Worm (Caenorhabditis elegans) whole organism, young adult: ENCODE measurements around the gene T21D12.11.
A peak's percentile ranks its signal among the peaks of the same experiment; 100 is the strongest.

ENCODE experiments used
- B0019.2 ChIP-seq: fragments of 200-800 bp; sonication (Bioruptor generic); conservative IDR thresholded peaks from 2 replicates; pipeline ENCODE4 v1.3.6; 2022; ENCODE audit warnings: missing genetic modification reagents, missing genetic modification characterization, missing compliant biosample characterization
- B0261.1 ChIP-seq: sonication (generic microtip); optimal IDR thresholded peaks from 2 replicates; lab custom pipeline; 2016; ENCODE audit warnings: mild to moderate bottlenecking, missing genetic modification characterization, moderate library complexity, missing compliant biosample characterization
- C17E4.6 ChIP-seq: fragments of 200-800 bp; sonication (Bioruptor generic); IDR thresholded peaks from 2 replicates; pipeline ENCODE4 v1.3.6; 2022; ENCODE audit warnings: missing genetic modification reagents, missing genetic modification characterization, missing compliant biosample characterization
- F22D6.2 ChIP-seq: sonication (generic microtip); optimal IDR thresholded peaks from 2 replicates; lab custom pipeline; 2016; ENCODE audit warnings: mild to moderate bottlenecking, missing genetic modification characterization, missing compliant biosample characterization
- F39B2.1 ChIP-seq: fragments of 200-800 bp; sonication (Bioruptor generic); IDR thresholded peaks from 2 replicates; pipeline ENCODE4 v1.3.6; 2022; ENCODE audit warnings: missing genetic modification reagents, missing genetic modification characterization, missing compliant biosample characterization
- F49E8.2 ChIP-seq: sonication (generic microtip); optimal IDR thresholded peaks from 3 replicates; lab custom pipeline; 2017; ENCODE audit warnings: missing genetic modification characterization, mild to moderate bottlenecking, missing compliant biosample characterization, antibody characterized with exemption, moderate library complexity; ENCODE audit not compliant: insufficient read depth
- F57C9.4 ChIP-seq: sonication (generic microtip); optimal IDR thresholded peaks from 2 replicates; lab custom pipeline; 2017; ENCODE audit warnings: mild to moderate bottlenecking, missing genetic modification characterization, missing compliant biosample characterization
- T07F8.4 ChIP-seq: sonication (generic microtip); optimal IDR thresholded peaks from 2 replicates; lab custom pipeline; 2016; ENCODE audit warnings: mild to moderate bottlenecking, missing genetic modification characterization, moderate library complexity, missing compliant biosample characterization
- T26A5.8 ChIP-seq: sonication (generic microtip); optimal IDR thresholded peaks from 2 replicates; lab custom pipeline; 2016; ENCODE audit warnings: missing genetic modification characterization, missing compliant biosample characterization
- Y67H2A.10 ChIP-seq: fragments of 200-800 bp; sonication (Bioruptor generic); conservative IDR thresholded peaks from 2 replicates; pipeline ENCODE4 v1.3.6; 2022; ENCODE audit warnings: missing genetic modification reagents, missing genetic modification characterization, missing compliant biosample characterization
- ZK185.1 ChIP-seq: sonication (generic microtip); optimal IDR thresholded peaks from 2 replicates; lab custom pipeline; 2016; ENCODE audit warnings: mild to moderate bottlenecking, missing genetic modification characterization, missing compliant biosample characterization; ENCODE audit not compliant: poor library complexity, severe bottlenecking
- akir-1 ChIP-seq: fragments of 200-800 bp; sonication (Bioruptor generic); optimal IDR thresholded peaks from 2 replicates; lab custom pipeline; 2018; ENCODE audit warnings: mild to moderate bottlenecking, missing genetic modification characterization, moderate library complexity, missing compliant biosample characterization
- ama-1 ChIP-seq, 3 experiments: fragments of 150-350 bp in 1 of 3; sonication (generic microtip) in 2 of 3; optimal IDR thresholded peaks; 2 replicates each; lab custom pipeline; 2014 to 2018; ENCODE audit warnings: missing biosample characterization in 2 of 3, missing genetic modification characterization in 2 of 3, missing genetic modification reagents in 2 of 3
- atf-7 ChIP-seq: sonication (generic microtip); optimal IDR thresholded peaks from 2 replicates; lab custom pipeline; 2017; ENCODE audit warnings: mild to moderate bottlenecking, missing genetic modification characterization, missing compliant biosample characterization
- attf-5 ChIP-seq: fragments of 200-800 bp; sonication (Bioruptor generic); optimal IDR thresholded peaks from 2 replicates; lab custom pipeline; 2018; ENCODE audit warnings: mild to moderate bottlenecking, missing genetic modification characterization, missing compliant biosample characterization
- cebp-1 ChIP-seq, 2 experiments: fragments of 200-800 bp in 1 of 2; sonication (Bioruptor generic) in 1 of 2; sonication (generic microtip) in 1 of 2; IDR thresholded peaks in 1 of 2; optimal IDR thresholded peaks in 1 of 2; 2 replicates each; pipeline versions ENCODE4 v1.3.6 to Lab custom; 2017 to 2022; ENCODE audit warnings: missing compliant biosample characterization in 2 of 2, missing genetic modification characterization in 2 of 2, mild to moderate bottlenecking in 1 of 2, missing genetic modification reagents in 1 of 2, moderate library complexity in 1 of 2
- ceh-27 ChIP-seq: fragments of 200-800 bp; sonication (Bioruptor generic); optimal IDR thresholded peaks from 2 replicates; lab custom pipeline; 2018; ENCODE audit warnings: mild to moderate bottlenecking, missing genetic modification characterization, moderate library complexity, missing compliant biosample characterization
- ceh-40 ChIP-seq: fragments of 200-800 bp; sonication (Bioruptor generic); IDR thresholded peaks from 2 replicates; pipeline ENCODE4 v1.3.6; 2022; ENCODE audit warnings: missing genetic modification characterization, missing compliant biosample characterization
- chd-7 ChIP-seq: sonication (generic microtip); optimal IDR thresholded peaks from 2 replicates; lab custom pipeline; 2016; ENCODE audit warnings: mild to moderate bottlenecking, missing genetic modification characterization, moderate library complexity, missing compliant biosample characterization
- die-1 ChIP-seq: sonication (generic microtip); optimal IDR thresholded peaks from 2 replicates; lab custom pipeline; 2016; ENCODE audit warnings: missing genotype, mild to moderate bottlenecking, missing genetic modification characterization, missing compliant biosample characterization
- dox-1 ChIP-seq: fragments of 200-800 bp; sonication (Bioruptor generic); IDR thresholded peaks from 2 replicates; pipeline ENCODE4 v1.3.6; 2022; ENCODE audit warnings: missing genetic modification reagents, missing genetic modification characterization, missing compliant biosample characterization
- egl-44 ChIP-seq: fragments of 200-800 bp; sonication (Bioruptor generic); IDR thresholded peaks from 2 replicates; pipeline ENCODE4 v1.3.6; 2022; ENCODE audit warnings: missing genetic modification reagents, missing genetic modification characterization, missing compliant biosample characterization
- egrh-3 ChIP-seq: fragments of 200-800 bp; sonication (Bioruptor generic); IDR thresholded peaks from 2 replicates; pipeline ENCODE4 v1.3.6; 2022; ENCODE audit warnings: missing genetic modification reagents, missing genetic modification characterization, missing compliant biosample characterization
- ekl-4 ChIP-seq: fragments of 200-800 bp; sonication (Bioruptor generic); IDR thresholded peaks from 2 replicates; pipeline ENCODE4 v1.3.6; 2022; ENCODE audit warnings: missing genetic modification reagents, missing genetic modification characterization, missing compliant biosample characterization
- fkh-3 ChIP-seq: sonication (generic microtip); optimal IDR thresholded peaks from 2 replicates; lab custom pipeline; 2016; ENCODE audit warnings: mild to moderate bottlenecking, missing genetic modification characterization, missing compliant biosample characterization
- him-1 ChIP-seq: sonication (generic microtip); optimal IDR thresholded peaks from 2 replicates; lab custom pipeline; 2016; ENCODE audit warnings: missing genotype, missing genetic modification reagents, missing genetic modification characterization, missing compliant biosample characterization
- hlh-26 ChIP-seq: fragments of 200-800 bp; sonication (Bioruptor generic); conservative IDR thresholded peaks from 2 replicates; pipeline ENCODE4 v1.3.6; 2022; ENCODE audit warnings: missing genetic modification reagents, missing genetic modification characterization, missing compliant biosample characterization
- let-526 ChIP-seq: fragments of 200-800 bp; sonication (Bioruptor generic); IDR thresholded peaks from 2 replicates; pipeline ENCODE4 v1.3.6; 2022; ENCODE audit warnings: missing genetic modification reagents, missing genetic modification characterization, missing compliant biosample characterization
- let-607 ChIP-seq, 2 experiments: fragments of 200-800 bp in 1 of 2; sonication (Bioruptor generic) in 1 of 2; sonication (generic microtip) in 1 of 2; optimal IDR thresholded peaks; 2 replicates each; lab custom pipeline; 2016 to 2018; ENCODE audit warnings: mild to moderate bottlenecking in 2 of 2, missing compliant biosample characterization in 2 of 2, missing genetic modification characterization in 2 of 2, moderate library complexity in 2 of 2, missing genotype in 1 of 2
- lin-35 ChIP-seq, 3 experiments: fragments of 150-350 bp in 2 of 3; sonication (generic microtip) in 1 of 3; optimal IDR thresholded peaks; 2 replicates each; lab custom pipeline; 2014 to 2018; ENCODE audit warnings: missing biosample characterization in 3 of 3, missing genetic modification characterization in 3 of 3, missing genetic modification reagents in 3 of 3
- lin-54 ChIP-seq: fragments of 200-800 bp; sonication (Bioruptor generic); optimal IDR thresholded peaks from 2 replicates; lab custom pipeline; 2018; ENCODE audit warnings: mild to moderate bottlenecking, missing genetic modification characterization, missing compliant biosample characterization
- madf-10 ChIP-seq: sonication (generic microtip); optimal IDR thresholded peaks from 2 replicates; lab custom pipeline; 2016; ENCODE audit warnings: mild to moderate bottlenecking, missing genetic modification characterization, missing compliant biosample characterization
- madf-3 ChIP-seq: fragments of 200-800 bp; sonication (Bioruptor generic); IDR thresholded peaks from 2 replicates; pipeline ENCODE4 v1.3.6; 2022; ENCODE audit warnings: missing genetic modification reagents, missing genetic modification characterization, missing compliant biosample characterization
- madf-6 ChIP-seq: fragments of 200-800 bp; sonication (Bioruptor generic); IDR thresholded peaks from 2 replicates; pipeline ENCODE4 v1.3.6; 2022; ENCODE audit warnings: missing genetic modification reagents, missing genetic modification characterization, missing compliant biosample characterization
- mcd-1 ChIP-seq: fragments of 200-800 bp; sonication (Bioruptor generic); IDR thresholded peaks from 2 replicates; pipeline ENCODE4 v1.3.6; 2022; ENCODE audit warnings: missing genetic modification reagents, missing genetic modification characterization, missing compliant biosample characterization
- mel-28 ChIP-seq: sonication (generic microtip); optimal IDR thresholded peaks from 2 replicates; lab custom pipeline; 2016; ENCODE audit warnings: borderline replicate concordance, mild to moderate bottlenecking, missing genetic modification characterization, missing compliant biosample characterization
- mxl-1 ChIP-seq: sonication (generic microtip); optimal IDR thresholded peaks from 2 replicates; lab custom pipeline; 2016; ENCODE audit warnings: missing genetic modification characterization, missing compliant biosample characterization
- nfyb-1 ChIP-seq: fragments of 200-800 bp; sonication (Bioruptor generic); IDR thresholded peaks from 2 replicates; pipeline ENCODE4 v1.3.6; 2022; ENCODE audit warnings: missing genetic modification reagents, missing genetic modification characterization, missing compliant biosample characterization
- nhr-179 ChIP-seq: sonication (generic microtip); optimal IDR thresholded peaks from 2 replicates; lab custom pipeline; 2016; ENCODE audit warnings: mild to moderate bottlenecking, missing genetic modification characterization, missing compliant biosample characterization
- nhr-90 ChIP-seq: sonication (generic microtip); optimal IDR thresholded peaks from 2 replicates; lab custom pipeline; 2016; ENCODE audit warnings: missing genotype, mild to moderate bottlenecking, missing genetic modification characterization, missing compliant biosample characterization
- pbrm-1 ChIP-seq: fragments of 200-800 bp; sonication (Bioruptor generic); IDR thresholded peaks from 2 replicates; pipeline ENCODE4 v1.3.6; 2022; ENCODE audit warnings: missing genetic modification reagents, missing genetic modification characterization, missing compliant biosample characterization
- rcor-1 ChIP-seq: fragments of 200-800 bp; sonication (Bioruptor generic); IDR thresholded peaks from 2 replicates; pipeline ENCODE4 v1.3.6; 2022; ENCODE audit warnings: missing genetic modification reagents, missing genetic modification characterization, missing compliant biosample characterization
- sptf-2 ChIP-seq: fragments of 200-800 bp; sonication (Bioruptor generic); optimal IDR thresholded peaks from 2 replicates; lab custom pipeline; 2018; ENCODE audit warnings: mild to moderate bottlenecking, missing genetic modification characterization, missing compliant biosample characterization
- tbp1 ChIP-seq: fragments of 200-800 bp; sonication (Bioruptor generic); optimal IDR thresholded peaks from 2 replicates; lab custom pipeline; 2018; ENCODE audit warnings: mild to moderate bottlenecking, missing genetic modification characterization, missing compliant biosample characterization
- tbx-9 ChIP-seq: sonication (generic microtip); optimal IDR thresholded peaks from 2 replicates; lab custom pipeline; 2016; ENCODE audit warnings: borderline replicate concordance, missing genetic modification characterization, inconsistent platforms, missing compliant biosample characterization
- unc-62 ChIP-seq: fragments of 150-350 bp; optimal IDR thresholded peaks from 2 replicates; lab custom pipeline; 2014; ENCODE audit warnings: missing biosample characterization, missing genetic modification reagents, missing genetic modification characterization
- ztf-28 ChIP-seq: fragments of 200-800 bp; sonication (Bioruptor generic); IDR thresholded peaks from 2 replicates; pipeline ENCODE4 v1.3.6; 2022; ENCODE audit warnings: missing genetic modification reagents, missing genetic modification characterization, missing compliant biosample characterization

The T21D12.11 gene

ce11 chrIV:291851-292367 is 22.7 kb downstream of the T21D12.11 start (continued):
- TF ChIP-seq ztf-28 (GFP tag; lab: Robert Waterston, UW) (no peak), F57C9.4 (tag; lab: Kevin White, UChicago) (no peak), madf-10 (tag; lab: Kevin White, UChicago) (peak; percentile 45), ekl-4 (GFP tag; lab: Robert Waterston, UW) (0 out of 2 replicates have a peak, but pooled peaks have one; percentile 16), pbrm-1 (GFP tag; lab: Robert Waterston, UW) (peak; percentile 53; the same call in 1 of the 2 replicates), let-526 (GFP tag; lab: Robert Waterston, UW) (no peak), lin-54 (GFP tag; lab: Kevin White, UChicago) (peak; percentile 20), dox-1 (GFP tag; lab: Robert Waterston, UW) (no peak), F49E8.2 (tag; lab: Kevin White, UChicago) (no peak), madf-6 (GFP tag; lab: Robert Waterston, UW) (no peak), nhr-90 (tag; lab: Kevin White, UChicago) (peak; percentile 42), mxl-1 (tag; lab: Kevin White, UChicago) (no peak), B0019.2 (no peak), nfyb-1 (no peak), atf-7 (tag; lab: Kevin White, UChicago) (peak; percentile 79), mcd-1 (GFP tag; lab: Robert Waterston, UW) (peak; percentile 4; the same call in 1 of the 2 replicates), unc-62 (peak; percentile 20), attf-5 (GFP tag; lab: Kevin White, UChicago) (no peak), ZK185.1 (tag; lab: Kevin White, UChicago) (peak; percentile 19), chd-7 (tag; lab: Kevin White, UChicago) (peak; percentile 30), C17E4.6 (GFP tag; lab: Robert Waterston, UW) (no peak), akir-1 (GFP tag; lab: Kevin White, UChicago) (no peak), hlh-26 (GFP tag; lab: Robert Waterston, UW) (no peak), lin-35 (GFP tag; optimal IDR thresholded peaks at IDR 0.05; lab: Kevin White, UChicago) (no peak), tbx-9 (tag; lab: Kevin White, UChicago) (no peak), T26A5.8 (tag; lab: Kevin White, UChicago) (no peak), F39B2.1 (GFP tag; lab: Robert Waterston, UW) (no peak), ama-1 (optimal IDR thresholded peaks at IDR 0.05; lab: Kevin White, UChicago) (no peak), ama-1 (GFP tag; optimal IDR thresholded peaks at IDR 0.05; lab: Kevin White, UChicago) (no peak), fkh-3 (tag; lab: Kevin White, UChicago) (no peak), mel-28 (tag; lab: Kevin White, UChicago) (no peak), nhr-179 (tag; lab: Kevin White, UChicago) (no peak), B0261.1 (no peak), cebp-1 (GFP tag; IDR thresholded peaks at IDR 0.05; lab: Robert Waterston, UW) (0 out of 2 replicates have a peak, but pooled peaks have one; percentile 17), cebp-1 (tag; optimal IDR thresholded peaks at IDR 0.05; lab: Kevin White, UChicago) (peak; percentile 47), tbp1 (peak; percentile 34), F22D6.2 (tag; lab: Kevin White, UChicago) (no peak), Y67H2A.10 (GFP tag; lab: Robert Waterston, UW) (no peak), T07F8.4 (tag; lab: Kevin White, UChicago) (no peak), ceh-27 (GFP tag; lab: Kevin White, UChicago) (no peak), him-1 (tag; lab: Kevin White, UChicago) (no peak), sptf-2 (GFP tag; lab: Kevin White, UChicago) (no peak), egrh-3 (GFP tag; lab: Robert Waterston, UW) (no peak), rcor-1 (no peak), ceh-40 (no peak), madf-3 (GFP tag; lab: Robert Waterston, UW) (no peak), egl-44 (no peak), let-607 (tag; optimal IDR thresholded peaks at IDR 0.05; lab: Kevin White, UChicago) (peak; percentile 41 to 66), die-1 (tag; lab: Kevin White, UChicago) (no peak)
